Fruit fly (Drosophila melanogaster): Measurements from ENCODE around the gene Fur1.

dm6 chr3R:25518099-25518567, 45.3 kb upstream of the Fur1 start:
- TF ChIP-seq CG7045 (GFP tag; optimal IDR thresholded peaks at IDR 0.05): no peak
- TF ChIP-seq CG5204 (GFP tag; optimal IDR thresholded peaks at IDR 0.05): no peak
- no peak for TF ChIP-seq pad (GFP tag; optimal IDR thresholded peaks at IDR 0.05)
- TF ChIP-seq toe (GFP tag; optimal IDR thresholded peaks at IDR 0.05): no peak
- no peak for TF ChIP-seq CG14711 (tag; optimal IDR thresholded peaks at IDR 0.05)
- TF ChIP-seq ovo (GFP tag; optimal IDR thresholded peaks at IDR 0.05): no peak
- no peak for TF ChIP-seq kay (GFP tag; ENCODE audit: borderline replicate concordance)
- TF ChIP-seq Clk (GFP tag; optimal IDR thresholded peaks at IDR 0.05): no peak
- no peak for TF ChIP-seq Mnt (GFP tag; optimal IDR thresholded peaks at IDR 0.05)
- no peak for TF ChIP-seq CG11617 (GFP tag; optimal IDR thresholded peaks at IDR 0.05)
- TF ChIP-seq Hr96 (GFP tag; optimal IDR thresholded peaks at IDR 0.05): no peak
- TF ChIP-seq CG33017 (tag; optimal IDR thresholded peaks at IDR 0.05): no peak
- TF ChIP-seq CG1620 (GFP tag; optimal IDR thresholded peaks at IDR 0.05): no peak
